Worm (Caenorhabditis elegans) whole organism, L4/young adult: ENCODE data around the gene F47G3.1.

Experiments
- W03F9.2 ChIP-seq: fragments of 150-350 bp; optimal IDR thresholded peaks from 2 replicates; lab custom pipeline; 2014; ENCODE audit warnings: missing biosample characterization, missing genetic modification characterization
- dao-5 ChIP-seq: sonication (generic microtip); optimal IDR thresholded peaks from 2 replicates; lab custom pipeline; 2016; ENCODE audit warnings: missing genotype, missing genetic modification characterization, moderate library complexity, missing compliant biosample characterization
- him-1 ChIP-seq: sonication (generic microtip); optimal IDR thresholded peaks from 2 replicates; lab custom pipeline; 2016; ENCODE audit warnings: missing genotype, missing genetic modification reagents, missing genetic modification characterization, missing compliant biosample characterization

DNA sequence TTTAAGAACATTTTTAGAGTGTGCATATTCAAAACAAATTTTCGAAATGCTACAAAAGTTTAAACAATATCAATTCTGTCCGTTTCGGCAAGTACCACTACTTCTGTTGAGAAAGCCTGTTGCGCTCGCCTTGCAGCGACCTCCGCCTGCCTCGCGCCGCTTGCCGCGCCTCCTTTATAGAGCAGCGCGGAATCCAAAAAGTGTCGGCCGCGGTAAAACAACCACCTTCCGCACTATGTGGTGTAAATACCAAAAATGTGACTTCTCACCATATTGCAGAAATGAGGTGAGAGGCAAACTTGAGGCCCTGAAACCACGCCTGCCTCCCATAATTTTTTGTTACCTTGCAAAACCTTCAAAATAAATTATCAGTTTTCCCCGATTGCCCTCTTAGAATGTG lies 32.6 kb upstream of the F47G3.1 start:
- no peak for TF ChIP-seq dao-5
- no peak for TF ChIP-seq him-1 (tag; lab: Kevin White, UChicago)
- no peak for TF ChIP-seq W03F9.2 (tag; lab: Kevin White, UChicago)
